Worm (Caenorhabditis elegans) whole organism, late embryonic: ENCODE results near the gene nhr-162.

Experiments used
- ama-1 ChIP-seq: fragments of 150-350 bp; optimal IDR thresholded peaks from 2 replicates; lab custom pipeline; 2014
- ceh-31 ChIP-seq: sonication (generic microtip); optimal IDR thresholded peaks from 2 replicates; lab custom pipeline; 2016; ENCODE audit warnings: missing genetic modification characterization, missing compliant biosample characterization
- elt-2 ChIP-seq: sonication (generic microtip); optimal IDR thresholded peaks from 2 replicates; lab custom pipeline; 2016; ENCODE audit warnings: missing genetic modification reagents, missing genetic modification characterization, missing compliant biosample characterization
- ets-4 ChIP-seq: sonication (generic microtip); optimal IDR thresholded peaks from 2 replicates; lab custom pipeline; 2016; ENCODE audit warnings: missing genetic modification characterization, missing compliant biosample characterization
- hlh-30 ChIP-seq: sonication (generic microtip); optimal IDR thresholded peaks from 2 replicates; lab custom pipeline; 2017; ENCODE audit warnings: antibody characterized with exemption, missing genetic modification characterization, missing compliant biosample characterization; ENCODE audit not compliant: insufficient read depth
- nhr-11 ChIP-seq: fragments of 150-350 bp; optimal IDR thresholded peaks from 2 replicates; lab custom pipeline; 2014; ENCODE audit warnings: missing biosample characterization, missing genetic modification characterization
- npax-4 ChIP-seq: sonication (generic microtip); optimal IDR thresholded peaks from 2 replicates; lab custom pipeline; 2016; ENCODE audit warnings: missing genetic modification characterization, missing compliant biosample characterization
- pag-3 ChIP-seq: sonication (generic microtip); optimal IDR thresholded peaks from 2 replicates; lab custom pipeline; 2016; ENCODE audit warnings: missing compliant biosample characterization, missing genetic modification characterization, borderline replicate concordance
- pqm-1 ChIP-seq: sonication (generic microtip); optimal IDR thresholded peaks from 2 replicates; lab custom pipeline; 2016; ENCODE audit warnings: missing genetic modification characterization, missing compliant biosample characterization

DNA sequence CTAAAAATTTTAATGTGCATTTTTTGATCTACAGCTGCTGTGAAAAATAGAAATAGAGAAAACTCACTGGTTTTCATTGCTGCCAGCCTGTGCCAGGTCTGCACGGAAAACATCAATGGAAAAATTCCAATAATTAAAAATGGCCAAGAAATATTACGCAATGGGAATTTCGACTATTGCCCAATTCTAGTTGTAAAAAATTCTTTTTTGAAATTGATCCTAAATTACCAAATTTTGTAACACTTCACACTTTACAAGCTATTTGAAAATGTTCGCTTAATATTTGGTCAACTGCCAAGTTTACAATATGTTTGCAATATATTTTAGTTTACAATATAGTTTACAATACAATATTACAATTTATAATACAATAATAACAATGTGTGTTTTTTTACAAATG lies 9.1 kb upstream of the nhr-162 start:
- TF ChIP-seq pag-3 (tag; lab: Kevin White, UChicago) (no peak), elt-2 (tag; lab: Kevin White, UChicago) (no peak), ets-4 (tag; lab: Kevin White, UChicago) (no peak), hlh-30 (no peak), nhr-11 (tag; lab: Kevin White, UChicago) (no peak), ama-1 (no peak), ceh-31 (tag; lab: Kevin White, UChicago) (no peak), npax-4 (tag; lab: Kevin White, UChicago) (no peak), pqm-1 (tag; lab: Kevin White, UChicago) (no peak)
